Worm (Caenorhabditis elegans) whole organism, L3 larva: ENCODE data around the gene Y53F4B.18.

Source experiments
- aly-2 ChIP-seq: fragments of 150-350 bp; optimal IDR thresholded peaks from 2 replicates; lab custom pipeline; 2014; ENCODE audit warnings: missing biosample characterization, missing genetic modification characterization
- ceh-16 ChIP-seq: sonication (generic microtip); optimal IDR thresholded peaks from 2 replicates; lab custom pipeline; 2017; ENCODE audit warnings: missing biosample characterization, missing genetic modification characterization
- ceh-9 ChIP-seq: sonication (generic microtip); optimal IDR thresholded peaks from 2 replicates; lab custom pipeline; 2018; ENCODE audit warnings: missing biosample characterization, missing genetic modification characterization
- daf-12 ChIP-seq: fragments of 150-350 bp; optimal IDR thresholded peaks from 2 replicates; lab custom pipeline; 2014; ENCODE audit warnings: missing biosample characterization, missing genetic modification reagents, missing genetic modification characterization
- egl-5 ChIP-seq: fragments of 150-350 bp; optimal IDR thresholded peaks from 2 replicates; lab custom pipeline; 2017; ENCODE audit warnings: missing biosample characterization, missing genetic modification reagents, missing genetic modification characterization, inconsistent platforms
- fkh-10 ChIP-seq: sonication (generic microtip); optimal IDR thresholded peaks from 2 replicates; lab custom pipeline; 2017; ENCODE audit warnings: missing biosample characterization, missing genetic modification reagents, missing genetic modification characterization
- fos-1 ChIP-seq: fragments of 150-350 bp; optimal IDR thresholded peaks from 2 replicates; lab custom pipeline; 2014; ENCODE audit warnings: missing biosample characterization, missing genetic modification characterization
- hmg-11 ChIP-seq: sonication (generic microtip); optimal IDR thresholded peaks from 2 replicates; lab custom pipeline; 2016; ENCODE audit warnings: missing genetic modification characterization, missing compliant biosample characterization
- jun-1 ChIP-seq: fragments of 150-350 bp; optimal IDR thresholded peaks from 2 replicates; lab custom pipeline; 2014; ENCODE audit warnings: missing biosample characterization, missing genetic modification reagents, missing genetic modification characterization
- lin-15B ChIP-seq: fragments of 150-350 bp; optimal IDR thresholded peaks from 2 replicates; lab custom pipeline; 2014; ENCODE audit warnings: missing biosample characterization, missing genetic modification characterization
- mml-1 ChIP-seq: fragments of 150-350 bp; sonication (generic microtip); optimal IDR thresholded peaks from 3 replicates; lab custom pipeline; 2014; ENCODE audit warnings: missing biosample characterization, missing genetic modification characterization
- nhr-23 ChIP-seq: fragments of 150-350 bp; optimal IDR thresholded peaks from 2 replicates; lab custom pipeline; 2014; ENCODE audit warnings: missing biosample characterization, missing genetic modification reagents, missing genetic modification characterization
- nhr-67 ChIP-seq: fragments of 150-350 bp; optimal IDR thresholded peaks from 2 replicates; lab custom pipeline; 2014; ENCODE audit warnings: missing biosample characterization, missing genetic modification characterization
- skn-1 ChIP-seq: fragments of 150-350 bp; optimal IDR thresholded peaks from 2 replicates; lab custom pipeline; 2014; ENCODE audit warnings: missing biosample characterization, missing genetic modification characterization
- snpc-4 ChIP-seq: fragments of 150-350 bp; optimal IDR thresholded peaks from 2 replicates; lab custom pipeline; 2014; ENCODE audit warnings: missing biosample characterization, missing genetic modification characterization
- tbx-2 ChIP-seq: sonication (generic microtip); optimal IDR thresholded peaks from 2 replicates; lab custom pipeline; 2016; ENCODE audit warnings: mild to moderate bottlenecking, missing genetic modification characterization, missing compliant biosample characterization
- unc-62 ChIP-seq: fragments of 150-350 bp; sonication (generic microtip); optimal IDR thresholded peaks from 4 replicates; lab custom pipeline; 2014; ENCODE audit warnings: missing biosample characterization, missing genetic modification reagents, missing genetic modification characterization
- ztf-4 ChIP-seq: fragments of 150-350 bp; optimal IDR thresholded peaks from 2 replicates; lab custom pipeline; 2014; ENCODE audit warnings: missing biosample characterization, missing genetic modification characterization

Y53F4B.18 gene

DNA sequence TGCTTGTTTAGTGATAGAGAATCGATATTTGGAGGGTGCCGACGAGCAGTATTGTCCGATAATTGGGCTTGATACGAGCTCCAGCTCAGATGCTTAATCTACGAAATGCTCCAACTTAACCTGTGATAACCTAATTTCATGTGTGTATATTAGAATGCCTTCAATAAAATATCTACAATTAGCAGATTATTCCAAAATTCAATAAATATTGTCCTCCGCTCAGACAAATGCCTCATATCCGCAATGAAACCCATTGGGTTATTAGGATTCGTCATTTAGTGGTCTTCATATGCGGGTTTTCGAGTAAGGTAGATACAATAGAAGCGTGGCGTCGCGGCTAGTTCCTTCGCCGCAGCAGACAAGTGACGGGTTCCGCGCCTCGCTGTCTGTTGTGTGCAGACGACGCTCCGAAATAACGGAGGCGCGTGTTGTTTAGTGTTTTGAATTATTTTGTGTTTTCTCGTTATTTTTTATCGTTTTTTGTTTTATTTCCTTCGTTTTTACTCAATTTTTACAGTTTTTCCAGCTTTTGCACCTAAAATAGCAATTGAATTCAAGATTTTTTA lies 45.8 kb downstream of the Y53F4B.18 start, which contains the start of gene cmtr-1 (continued):
- peak; percentile 68 for TF ChIP-seq fos-1 (tag; lab: Kevin White, UChicago)

ce11 chrII:15025100-15025499 lies 46.4 kb downstream of the Y53F4B.18 start:
- TF ChIP-seq lin-15B (peak; percentile 13), aly-2 (tag; lab: Kevin White, UChicago) (no peak)

DNA sequence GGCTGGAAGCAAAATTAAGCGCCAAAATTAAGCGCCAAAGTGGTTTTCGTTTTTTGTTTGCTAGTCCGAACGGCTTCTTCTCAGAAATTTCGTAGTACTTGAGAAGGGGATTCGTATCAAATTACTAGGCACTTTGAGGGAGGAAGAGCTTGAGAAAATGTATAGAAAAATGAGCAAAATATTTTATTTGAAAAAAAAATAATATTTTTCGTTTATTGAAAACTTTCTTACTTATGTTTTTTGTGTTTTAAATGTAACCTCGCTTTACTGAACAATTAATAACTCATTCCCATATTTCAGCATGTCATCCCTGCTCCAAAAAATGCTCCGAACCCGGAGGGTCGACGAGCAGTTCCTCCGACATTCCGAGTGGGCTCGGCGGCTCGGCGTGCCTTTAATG lies 52.5 kb downstream of the Y53F4B.18 start, which contains the start of gene Y53F4B.12:
Y53F4B.12 (plus strand) TSS at position 301 of the 400 bp plus-strand sequence.
- TF ChIP-seq daf-12 (no peak), unc-62 (GFP tag; lab: Kevin White, UChicago) (no peak), hmg-11 (tag; lab: Kevin White, UChicago) (no peak), mml-1 (no peak), ceh-16 (tag; lab: Kevin White, UChicago) (no peak), nhr-67 (tag; lab: Kevin White, UChicago) (no peak), ztf-4 (tag; lab: Kevin White, UChicago) (no peak), nhr-23 (no peak), jun-1 (tag; lab: Kevin White, UChicago) (no peak), egl-5 (tag; lab: Kevin White, UChicago) (no peak), snpc-4 (no peak), skn-1 (tag; lab: Kevin White, UChicago) (no peak), fos-1 (tag; lab: Kevin White, UChicago) (no peak), tbx-2 (tag; lab: Kevin White, UChicago) (no peak)

DNA sequence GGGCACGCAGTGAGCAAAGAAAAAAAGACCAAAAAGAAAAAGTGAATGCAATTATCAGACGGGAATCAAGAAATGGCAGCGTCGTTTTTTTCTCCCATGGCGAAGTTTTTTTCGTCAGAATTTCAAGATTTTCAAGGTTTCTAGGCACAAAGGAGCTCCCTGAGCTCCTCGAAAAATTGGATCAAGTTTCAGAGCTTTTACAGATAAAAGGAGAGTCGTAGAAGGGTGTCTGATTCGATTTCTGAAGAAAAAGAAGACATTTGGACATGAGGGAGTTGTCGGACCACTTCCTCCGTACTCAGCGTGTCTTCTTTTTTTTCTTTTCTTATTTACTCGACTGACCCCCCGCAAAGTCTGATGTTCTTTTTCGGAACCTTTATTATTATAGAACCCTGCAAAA lies 55.8 kb downstream of the Y53F4B.18 start:
- peak; percentile 23 for TF ChIP-seq fkh-10 (GFP tag; lab: Kevin White, UChicago)
- no peak for TF ChIP-seq tbx-2 (tag; lab: Kevin White, UChicago)

DNA sequence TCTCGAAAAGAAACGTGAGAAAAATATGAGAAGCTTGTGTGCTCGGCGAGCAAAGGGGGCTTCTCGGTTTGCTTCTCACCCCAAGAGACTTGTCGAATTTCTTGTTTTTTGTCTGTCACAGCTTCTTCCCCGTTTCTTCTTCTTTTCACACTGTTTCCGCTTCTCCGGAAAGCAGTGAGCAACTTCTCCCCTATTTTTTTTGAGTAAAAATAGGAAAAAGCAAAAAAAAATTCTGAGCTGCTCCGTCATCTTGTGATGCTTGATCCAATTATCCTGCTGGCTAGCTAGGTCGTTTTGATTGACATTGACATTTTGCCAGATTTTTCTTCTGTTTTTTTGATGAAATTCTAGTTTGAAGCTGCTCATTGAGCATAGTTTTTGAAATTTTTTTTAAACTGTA lies 57.1 kb downstream of the Y53F4B.18 start, which contains the start of gene Y53F4B.51:
Y53F4B.51 (minus strand) TSS at position 63 of the 400 bp plus-strand sequence.
- TF ChIP-seq ceh-9, result no peak
